Worm (Caenorhabditis elegans): ENCODE results near the gene F44D12.16.

F44D12.16 gene

DNA sequence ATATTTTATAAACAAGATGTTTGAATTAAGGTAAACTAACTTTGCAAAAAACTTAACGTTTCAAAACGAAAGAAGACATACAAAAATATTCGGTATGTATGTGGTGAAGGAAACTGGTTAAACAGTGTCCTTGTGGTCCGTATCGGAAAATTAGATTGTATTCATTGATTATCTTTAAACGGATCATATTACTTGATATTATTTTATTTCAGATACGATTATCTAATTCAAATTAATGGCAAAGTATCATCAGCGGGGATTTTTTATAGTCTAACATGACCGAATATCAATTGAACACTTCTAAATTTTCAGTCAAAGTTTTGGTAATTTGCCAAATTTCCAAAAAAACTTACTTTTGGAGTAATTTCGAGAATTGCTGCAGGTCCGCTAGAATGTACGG is 22.1 kb upstream of the F44D12.16 start, which contains the start of gene C47E12.13:
Gene C47E12.13 (minus strand): TSS at position 101 of the 400 bp plus-strand sequence.
- TF ChIP-seq unc-30 (tag; optimal IDR thresholded peaks at IDR 0.05): no peak
- TF ChIP-seq pax-3 (tag; optimal IDR thresholded peaks at IDR 0.05): no peak
- no peak for TF ChIP-seq fkh-4 (tag; optimal IDR thresholded peaks at IDR 0.05; ENCODE audit: borderline replicate concordance)
- no peak for TF ChIP-seq ces-1 (GFP tag; optimal IDR thresholded peaks at IDR 0.05)
- TF ChIP-seq dsc-1 (tag; optimal IDR thresholded peaks at IDR 0.05): no peak

DNA sequence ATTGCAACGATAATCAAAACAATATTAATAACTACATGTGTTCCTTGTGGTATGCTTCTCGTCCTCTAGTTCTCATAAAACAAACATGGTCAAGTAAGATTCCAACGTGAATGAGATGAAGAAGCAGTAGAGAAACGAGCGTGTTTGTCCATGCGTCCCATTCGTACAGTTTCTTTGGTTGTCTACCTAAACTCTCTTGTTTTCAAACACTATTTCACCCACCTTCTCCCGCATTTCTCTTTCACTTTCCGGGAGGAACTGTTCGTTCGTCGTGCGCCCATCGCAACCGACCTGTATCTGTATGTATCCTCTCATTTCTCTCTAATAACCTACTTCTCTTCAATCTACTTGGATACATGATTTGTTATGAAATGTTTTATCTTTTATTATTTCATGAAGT is 21.1 kb upstream of the F44D12.16 start:
- TF ChIP-seq Y116A8C.19 (tag; optimal IDR thresholded peaks at IDR 0.05; ENCODE audit: borderline replicate concordance) (no peak), mdl-1 (tag; optimal IDR thresholded peaks at IDR 0.05) (peak in 1 of 2 experiments; percentile 34), nhr-71 (tag; optimal IDR thresholded peaks at IDR 0.05) (peak; percentile 5), elt-3 (tag; optimal IDR thresholded peaks at IDR 0.05) (peak in 2 of 6 experiments; percentile 32 to 67), skn-1 (tag; optimal IDR thresholded peaks at IDR 0.05) (peak; percentile 23), nhr-20 (tag; optimal IDR thresholded peaks at IDR 0.05) (peak; percentile 5), lin-14 (GFP tag; optimal IDR thresholded peaks at IDR 0.05) (peak; percentile 78), efl-1 (optimal IDR thresholded peaks at IDR 0.05) (peak in 1 of 2 experiments; percentile 4), efl-1 (GFP tag; optimal IDR thresholded peaks at IDR 0.05 in 1 of 2) (peak in 1 of 2 experiments; percentile 56), lin-39 (tag; optimal IDR thresholded peaks at IDR 0.05) (no peak), snu-23 (GFP tag; optimal IDR thresholded peaks at IDR 0.05) (peak; percentile 33), blmp-1 (tag; optimal IDR thresholded peaks at IDR 0.05) (peak; percentile 99), ztf-11 (tag; optimal IDR thresholded peaks at IDR 0.05) (no peak), efl-3 (GFP tag; optimal IDR thresholded peaks at IDR 0.05) (no peak), lsy-2 (tag; optimal IDR thresholded peaks at IDR 0.05) (peak in 1 of 2 experiments; percentile 51), lin-35 (GFP tag; optimal IDR thresholded peaks at IDR 0.05) (peak in 1 of 2 experiments; percentile 10)

DNA sequence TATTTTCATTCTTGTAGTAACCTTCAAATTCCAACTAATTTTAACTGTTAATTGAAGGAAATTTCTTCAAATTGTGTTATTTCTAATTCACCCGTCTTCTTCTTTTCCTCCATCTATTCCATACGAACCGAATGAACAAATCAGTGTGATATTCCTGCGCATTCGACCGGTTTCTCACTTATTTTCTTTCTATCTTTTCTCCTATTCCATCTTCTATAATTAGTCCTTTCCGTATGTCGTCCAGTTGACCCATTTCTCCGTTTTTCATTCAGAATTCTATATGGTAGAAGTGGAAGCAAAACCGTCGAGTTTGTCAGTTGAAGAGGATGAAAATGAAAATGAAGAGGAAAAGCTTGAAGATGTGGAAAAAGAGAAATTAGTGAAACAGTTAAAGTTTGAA is 19.3 kb upstream of the F44D12.16 start, which contains the start of gene magu-4:
Gene magu-4 (plus strand): TSS at position 218 of the 400 bp plus-strand sequence.
- TF ChIP-seq lin-14 (GFP tag; optimal IDR thresholded peaks at IDR 0.05): peak; percentile 39
- TF ChIP-seq blmp-1 (tag; optimal IDR thresholded peaks at IDR 0.05): peak; percentile 90
- no peak for TF ChIP-seq xbp-1 (tag; optimal IDR thresholded peaks at IDR 0.05)

DNA sequence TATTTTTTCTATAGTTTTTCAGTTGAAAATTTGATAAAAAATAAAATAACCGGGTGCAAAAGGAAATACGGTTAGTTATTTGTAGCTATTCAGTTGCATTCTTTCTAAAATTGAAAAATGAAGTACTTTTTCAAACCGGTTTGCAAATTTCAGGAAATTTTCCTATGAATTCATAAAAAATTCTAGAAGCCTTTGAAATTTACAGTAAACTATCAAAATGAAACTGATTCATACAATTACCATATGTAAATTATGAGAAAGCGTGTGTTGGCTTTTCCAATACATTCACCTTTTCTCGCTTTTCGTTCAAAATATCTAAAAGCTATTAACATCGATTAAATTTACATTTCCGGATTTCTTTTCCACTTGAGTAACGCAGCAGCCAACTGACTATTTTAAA is 11.9 kb upstream of the F44D12.16 start, which contains the start of gene ent-7:
Gene ent-7 (plus strand): TSS at position 301 of the 400 bp plus-strand sequence.
- no peak for TF ChIP-seq elt-3 (tag; optimal IDR thresholded peaks at IDR 0.05)
- no peak for TF ChIP-seq efl-1 (optimal IDR thresholded peaks at IDR 0.05)
- peak in 1 of 2 experiments; percentile 4 for TF ChIP-seq efl-1 (GFP tag; optimal IDR thresholded peaks at IDR 0.05 in 1 of 2)
- no peak for TF ChIP-seq sox-4 (tag; optimal IDR thresholded peaks at IDR 0.05)
- TF ChIP-seq lin-35 (GFP tag; optimal IDR thresholded peaks at IDR 0.05): no peak

DNA sequence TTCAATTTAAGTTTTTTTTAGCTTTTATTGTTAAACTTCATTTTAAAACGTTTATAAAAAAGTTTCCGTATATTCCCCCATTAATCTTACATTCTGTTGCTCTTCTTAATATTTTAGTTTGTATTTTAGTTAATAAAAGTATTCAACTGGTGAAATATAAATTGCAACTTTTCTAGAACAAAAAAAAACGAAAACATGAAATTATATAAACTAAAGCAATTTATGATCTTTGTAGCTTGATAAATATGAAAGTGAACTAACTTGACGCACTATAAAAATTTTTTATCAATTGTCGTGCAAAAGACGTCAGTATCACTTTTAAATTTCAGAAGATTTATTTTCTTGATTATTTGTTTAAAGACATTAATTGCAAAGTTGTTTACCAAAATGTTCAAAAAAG is 11.2 kb upstream of the F44D12.16 start, which contains the start of gene F44D12.2:
Gene F44D12.2 (minus strand): TSS at position 101 of the 400 bp plus-strand sequence.
- TF ChIP-seq nhr-76 (tag; optimal IDR thresholded peaks at IDR 0.05) (no peak), swsn-7 (tag; optimal IDR thresholded peaks at IDR 0.05) (no peak)

DNA sequence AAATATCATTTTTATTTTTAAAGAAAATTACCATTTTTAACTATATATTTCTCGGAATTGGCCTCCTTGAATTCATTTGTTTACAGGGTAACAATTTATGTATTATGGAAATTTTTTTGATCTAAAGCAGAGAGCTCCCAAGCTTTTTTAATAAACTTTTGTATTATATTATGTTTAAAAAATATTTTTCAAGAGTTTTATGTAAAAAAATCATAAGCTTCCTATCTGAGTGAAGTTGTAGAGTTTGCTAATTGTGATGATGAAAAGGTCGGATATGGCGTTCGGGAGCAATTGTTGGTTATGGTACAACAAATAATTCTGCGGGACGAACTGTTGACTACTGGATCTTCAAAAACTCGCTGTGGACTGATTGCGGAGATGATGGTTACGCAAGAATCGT is 7.6 kb upstream of the F44D12.16 start, which contains the start of gene F44D12.19:
Gene F44D12.19 (plus strand): TSS at position 301 of the 400 bp plus-strand sequence.
- TF ChIP-seq nhr-237 (tag; optimal IDR thresholded peaks at IDR 0.05): no peak
- no peak for TF ChIP-seq hlh-17 (GFP tag; optimal IDR thresholded peaks at IDR 0.05; ENCODE audit: borderline replicate concordance)
- TF ChIP-seq tbx-2 (tag; optimal IDR thresholded peaks at IDR 0.05): no peak
- TF ChIP-seq elt-2 (tag; optimal IDR thresholded peaks at IDR 0.05): no peak
- no peak for TF ChIP-seq fos-1 (tag; optimal IDR thresholded peaks at IDR 0.05)
- no peak for TF ChIP-seq vab-15 (tag; optimal IDR thresholded peaks at IDR 0.05)
- TF ChIP-seq jun-1 (tag; optimal IDR thresholded peaks at IDR 0.05): no peak
- TF ChIP-seq hpl-2 (GFP tag; optimal IDR thresholded peaks at IDR 0.05): no peak
- TF ChIP-seq egl-13 (tag; optimal IDR thresholded peaks at IDR 0.05): no peak
- TF ChIP-seq pag-3 (tag; optimal IDR thresholded peaks at IDR 0.05; ENCODE audit: borderline replicate concordance, insufficient read depth): no peak
- TF ChIP-seq lsy-2 (tag; optimal IDR thresholded peaks at IDR 0.05): no peak
- TF ChIP-seq unc-130 (tag; optimal IDR thresholded peaks at IDR 0.05): no peak
- TF ChIP-seq efl-1 (optimal IDR thresholded peaks at IDR 0.05): no peak
- TF ChIP-seq efl-1 (GFP tag; optimal IDR thresholded peaks at IDR 0.05 in 1 of 2): no peak
- TF ChIP-seq egl-27 (tag; optimal IDR thresholded peaks at IDR 0.05): no peak

All from whole organism, L1 larva.